Fruit fly (Drosophila melanogaster) whole organism, embryonic: Measurements from ENCODE around the gene CG34334.
A peak's percentile ranks its signal among the peaks of the same experiment; 100 is the strongest.

Experiments used
- B-H1 ChIP-seq: fragments of 200-800 bp; sonication (Bioruptor generic); IDR thresholded peaks from 3 replicates; pipeline ENCODE4 v1.3.6; 2022; ENCODE audit warnings: missing biosample characterization, missing genetic modification characterization
- Bdp1 ChIP-seq: fragments of 200-800 bp; sonication (Bioruptor generic); optimal IDR thresholded peaks from 3 replicates; lab custom pipeline; 2016; ENCODE audit warnings: missing biosample characterization, missing genetic modification characterization
- Bteb2 ChIP-seq: fragments of 200-800 bp; sonication (Bioruptor generic); optimal IDR thresholded peaks from 2 replicates; lab custom pipeline; 2016; ENCODE audit warnings: missing biosample characterization, missing genetic modification characterization
- CG10209 ChIP-seq: fragments of 200-800 bp; sonication (Bioruptor generic); optimal IDR thresholded peaks from 3 replicates; lab custom pipeline; 2017; ENCODE audit warnings: missing biosample characterization, mild to moderate bottlenecking, missing genetic modification characterization, missing genetic modification reagents
- CG11247 ChIP-seq: fragments of 200-800 bp; sonication (Bioruptor generic); IDR thresholded peaks from 2 replicates; pipeline ENCODE4 v1.3.6; 2022; ENCODE audit warnings: missing biosample characterization, missing genetic modification characterization
- CG11456 ChIP-seq: fragments of 200-800 bp; sonication (Bioruptor generic); IDR thresholded peaks from 3 replicates; pipeline ENCODE4 v1.3.6; 2022; ENCODE audit warnings: missing biosample characterization, missing genetic modification characterization
- CG11560 ChIP-seq: fragments of 200-800 bp; sonication (Bioruptor generic); IDR thresholded peaks from 3 replicates; pipeline ENCODE4 v1.3.6; 2022; ENCODE audit warnings: missing biosample characterization, missing genetic modification characterization
- CG12744 ChIP-seq: fragments of 200-800 bp; sonication (Bioruptor generic); optimal IDR thresholded peaks from 2 replicates; lab custom pipeline; 2016; ENCODE audit warnings: missing biosample characterization, missing genetic modification characterization
- CG12769 ChIP-seq: fragments of 200-800 bp; sonication (Bioruptor generic); optimal IDR thresholded peaks from 2 replicates; lab custom pipeline; 2019; ENCODE audit warnings: missing biosample characterization, mild to moderate bottlenecking, missing genetic modification characterization, moderate library complexity
- CG16813 ChIP-seq: fragments of 200-800 bp; sonication (Bioruptor generic); IDR thresholded peaks from 3 replicates; pipeline ENCODE4 v1.3.6; 2022; ENCODE audit warnings: missing biosample characterization, missing genetic modification characterization; ENCODE audit not compliant: partially characterized antibody
- CG2199 ChIP-seq: fragments of 200-800 bp; sonication (Bioruptor generic); IDR thresholded peaks from 3 replicates; pipeline ENCODE4 v1.3.6; 2022; ENCODE audit warnings: missing biosample characterization, missing genetic modification characterization
- CG3995 ChIP-seq: fragments of 200-800 bp; sonication (Bioruptor generic); optimal IDR thresholded peaks from 3 replicates; lab custom pipeline; 2016; ENCODE audit warnings: missing biosample characterization, missing genetic modification characterization
- CG4328 ChIP-seq: fragments of 200-800 bp; sonication (Bioruptor generic); optimal IDR thresholded peaks from 3 replicates; lab custom pipeline; 2017; ENCODE audit warnings: missing biosample characterization, missing genetic modification reagents, missing genetic modification characterization
- CG6654 ChIP-seq: fragments of 200-800 bp; sonication (Bioruptor generic); optimal IDR thresholded peaks from 2 replicates; lab custom pipeline; 2017; ENCODE audit warnings: missing biosample characterization, mild to moderate bottlenecking, missing genetic modification characterization
- CG7963 ChIP-seq: fragments of 200-800 bp; sonication (Bioruptor generic); IDR thresholded peaks from 3 replicates; pipeline ENCODE4 v1.3.6; 2022; ENCODE audit warnings: missing biosample characterization, missing genetic modification characterization; ENCODE audit not compliant: partially characterized antibody
- CG8290 ChIP-seq, 3 experiments: fragments of 200-800 bp; sonication (Bioruptor generic); optimal IDR thresholded peaks; 2 replicates each; lab custom pipeline; 2016 to 2019; ENCODE audit warnings: missing biosample characterization in 3 of 3, missing genetic modification characterization in 3 of 3, mild to moderate bottlenecking in 2 of 3, moderate library complexity in 1 of 3
- CG9727 ChIP-seq: fragments of 200-800 bp; sonication (Bioruptor generic); optimal IDR thresholded peaks from 3 replicates; lab custom pipeline; 2017; ENCODE audit warnings: missing biosample characterization, mild to moderate bottlenecking, missing genetic modification characterization
- CG9797 ChIP-seq: fragments of 200-800 bp; sonication (Bioruptor generic); optimal IDR thresholded peaks from 3 replicates; lab custom pipeline; 2018; ENCODE audit warnings: missing biosample characterization, mild to moderate bottlenecking, missing genetic modification characterization
- CTCF ChIP-seq: fragments of 200-800 bp; sonication (Bioruptor generic); optimal IDR thresholded peaks from 2 replicates; lab custom pipeline; 2017; ENCODE audit warnings: missing biosample characterization, mild to moderate bottlenecking, missing genetic modification characterization, moderate library complexity
- D ChIP-seq, 2 experiments: fragments of 200-800 bp in 1 of 2; fragments of >200 bp in 1 of 2; sonication (Bioruptor generic) in 1 of 2; optimal IDR thresholded peaks; 2 replicates in 1 of 2; 3 replicates in 1 of 2; lab custom pipeline; 2017; ENCODE audit warnings: mild to moderate bottlenecking in 1 of 2, missing biosample characterization in 1 of 2, missing genetic modification characterization in 1 of 2, missing genetic modification reagents in 1 of 2
- D19B ChIP-seq: fragments of 200-800 bp; sonication (Bioruptor generic); optimal IDR thresholded peaks from 2 replicates; lab custom pipeline; 2017; ENCODE audit warnings: missing biosample characterization, mild to moderate bottlenecking, missing genetic modification characterization
- Dip3 ChIP-seq: fragments of 200-800 bp; sonication (Bioruptor generic); optimal IDR thresholded peaks from 3 replicates; lab custom pipeline; 2016; ENCODE audit warnings: missing biosample characterization, missing genetic modification characterization
- Dref ChIP-seq: fragments of 200-800 bp; sonication (Bioruptor generic); IDR thresholded peaks from 2 replicates; pipeline ENCODE4 v1.3.6; 2022; ENCODE audit warnings: missing biosample characterization, missing genetic modification characterization
- E2f1 ChIP-seq: fragments of 200-800 bp; sonication (Bioruptor generic); IDR thresholded peaks from 2 replicates; pipeline ENCODE4 v1.3.6; 2022; ENCODE audit warnings: missing biosample characterization, missing genetic modification characterization
- Elba2 ChIP-seq: fragments of 200-800 bp; sonication (Bioruptor generic); optimal IDR thresholded peaks from 3 replicates; lab custom pipeline; 2016; ENCODE audit warnings: missing biosample characterization, missing genetic modification characterization
- GATAe ChIP-seq: fragments of 200-800 bp; sonication (Bioruptor generic); conservative IDR thresholded peaks from 2 replicates; pipeline ENCODE4 v1.3.6; 2022; ENCODE audit warnings: missing biosample characterization, missing genetic modification characterization
- Med ChIP-seq: fragments of 200-800 bp; sonication (Bioruptor generic); peaks from one replicate; lab custom pipeline; 2016; ENCODE audit warnings: missing biosample characterization, missing genetic modification characterization, mild to moderate bottlenecking, inconsistent platforms, moderate library complexity
- NFAT ChIP-seq: fragments of 200-800 bp; sonication (Bioruptor generic); IDR thresholded peaks from 2 replicates; pipeline ENCODE4 v1.3.6; 2022; ENCODE audit warnings: missing biosample characterization, missing genetic modification characterization
- Neu2 ChIP-seq: fragments of 200-800 bp; sonication (Bioruptor generic); optimal IDR thresholded peaks from 3 replicates; lab custom pipeline; 2016; ENCODE audit warnings: missing biosample characterization, missing genetic modification characterization, borderline replicate concordance
- Taf1 ChIP-seq: fragments of 200-800 bp; sonication (Bioruptor generic); IDR thresholded peaks from 2 replicates; pipeline ENCODE4 v1.3.6; 2022; ENCODE audit warnings: missing biosample characterization, missing genetic modification characterization
- Xbp1 ChIP-seq: fragments of 200-800 bp; sonication (Bioruptor generic); optimal IDR thresholded peaks from 3 replicates; lab custom pipeline; 2016; ENCODE audit warnings: missing biosample characterization, mild to moderate bottlenecking, missing genetic modification characterization
- ase ChIP-seq: fragments of 200-800 bp; sonication (Bioruptor generic); IDR thresholded peaks from 3 replicates; pipeline ENCODE4 v1.3.6; 2022; ENCODE audit warnings: missing biosample characterization, missing genetic modification characterization
- btn ChIP-seq: fragments of 200-800 bp; sonication (Bioruptor generic); optimal IDR thresholded peaks from 2 replicates; lab custom pipeline; 2016; ENCODE audit warnings: missing biosample characterization, missing genetic modification characterization
- croc ChIP-seq: fragments of 200-800 bp; sonication (Bioruptor generic); conservative IDR thresholded peaks from 3 replicates; pipeline ENCODE4 v1.3.6; 2022; ENCODE audit warnings: missing biosample characterization, missing genetic modification characterization
- crp ChIP-seq, 2 experiments: fragments of 200-800 bp; sonication (Bioruptor generic); optimal IDR thresholded peaks; 2 replicates in 1 of 2; 3 replicates in 1 of 2; lab custom pipeline; 2017; ENCODE audit warnings: missing biosample characterization in 2 of 2, missing genetic modification characterization in 2 of 2, mild to moderate bottlenecking in 1 of 2, moderate library complexity in 1 of 2
- dan ChIP-seq: fragments of 200-800 bp; sonication (Bioruptor generic); IDR thresholded peaks from 2 replicates; pipeline ENCODE4 v1.3.6; 2022; ENCODE audit warnings: missing biosample characterization, missing genetic modification characterization
- dm ChIP-seq: fragments of 200-800 bp; sonication (Bioruptor generic); optimal IDR thresholded peaks from 3 replicates; lab custom pipeline; 2016; ENCODE audit warnings: missing biosample characterization, missing genetic modification characterization
- dmrt99B ChIP-seq: fragments of 200-800 bp; sonication (Bioruptor generic); optimal IDR thresholded peaks from 2 replicates; lab custom pipeline; 2018; ENCODE audit warnings: missing biosample characterization, mild to moderate bottlenecking, missing genetic modification characterization, moderate library complexity
- gcm ChIP-seq: fragments of 200-800 bp; sonication (Bioruptor generic); optimal IDR thresholded peaks from 2 replicates; lab custom pipeline; 2019; ENCODE audit warnings: missing biosample characterization, mild to moderate bottlenecking, missing genetic modification characterization, moderate library complexity
- kah ChIP-seq: fragments of 200-800 bp; sonication (Bioruptor generic); optimal IDR thresholded peaks from 2 replicates; lab custom pipeline; 2018; ENCODE audit warnings: missing biosample characterization, mild to moderate bottlenecking, missing genetic modification characterization
- knrl ChIP-seq: fragments of 200-800 bp; sonication (Bioruptor generic); IDR thresholded peaks from 3 replicates; pipeline ENCODE4 v1.3.6; 2022; ENCODE audit warnings: missing biosample characterization, missing genetic modification characterization; ENCODE audit not compliant: partially characterized antibody
- lov ChIP-seq, 2 experiments: fragments of 200-800 bp in 1 of 2; fragments of >200 bp in 1 of 2; sonication (Bioruptor generic) in 1 of 2; IDR thresholded peaks in 1 of 2; optimal IDR thresholded peaks in 1 of 2; 2 replicates in 1 of 2; 3 replicates in 1 of 2; pipeline versions ENCODE4 v1.3.6 to Lab custom; 2017 to 2022; ENCODE audit warnings: missing biosample characterization in 1 of 2, missing genetic modification characterization in 1 of 2
- nerfin-1 ChIP-seq: fragments of 200-800 bp; sonication (Bioruptor generic); optimal IDR thresholded peaks from 3 replicates; lab custom pipeline; 2019; ENCODE audit warnings: missing biosample characterization, mild to moderate bottlenecking, missing genetic modification characterization, moderate library complexity
- oc ChIP-seq: fragments of 200-800 bp; sonication (Bioruptor generic); optimal IDR thresholded peaks from 2 replicates; lab custom pipeline; 2018; ENCODE audit warnings: missing biosample characterization, mild to moderate bottlenecking, missing genetic modification characterization, moderate library complexity
- sima ChIP-seq: fragments of 200-800 bp; sonication (Bioruptor generic); optimal IDR thresholded peaks from 2 replicates; lab custom pipeline; 2016; ENCODE audit warnings: missing biosample characterization, missing genetic modification characterization
- stwl ChIP-seq: fragments of 200-800 bp; sonication (Bioruptor generic); optimal IDR thresholded peaks from 3 replicates; lab custom pipeline; 2018; ENCODE audit warnings: missing biosample characterization, mild to moderate bottlenecking, missing genetic modification characterization, moderate library complexity
- usp ChIP-seq: fragments of >200 bp; optimal IDR thresholded peaks from 2 replicates; lab custom pipeline; 2017; ENCODE audit warnings: missing biosample characterization, missing genetic modification characterization
- zen ChIP-seq: fragments of 200-800 bp; sonication (Bioruptor generic); optimal IDR thresholded peaks from 3 replicates; lab custom pipeline; 2018; ENCODE audit warnings: missing biosample characterization, mild to moderate bottlenecking, missing genetic modification characterization, moderate library complexity

CG34334 gene

DNA sequence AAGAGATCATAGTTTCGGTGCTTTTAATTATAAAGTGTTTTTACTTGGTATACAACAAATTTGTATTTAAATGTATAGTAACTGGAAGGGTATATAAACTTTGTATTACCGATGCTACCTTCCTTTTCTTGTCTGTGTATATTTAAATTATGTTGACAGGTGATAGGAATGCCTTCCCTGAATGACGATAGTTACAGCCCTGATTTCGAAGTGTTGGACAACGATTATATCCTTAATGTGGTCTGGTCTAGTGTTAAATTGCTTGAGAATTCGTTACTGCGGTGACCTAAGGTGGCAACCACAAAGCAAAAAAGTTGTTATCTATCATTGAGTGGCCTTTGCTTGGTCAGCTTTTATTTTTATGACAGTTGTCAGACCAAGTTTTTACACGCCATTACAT, at the start of gene CG34334:
Gene CG34334 (plus strand): TSS at position 301 of the 400 bp plus-strand sequence.
- TF ChIP-seq Neu2 = peak; percentile 69
- TF ChIP-seq CG3995 = no peak

DNA sequence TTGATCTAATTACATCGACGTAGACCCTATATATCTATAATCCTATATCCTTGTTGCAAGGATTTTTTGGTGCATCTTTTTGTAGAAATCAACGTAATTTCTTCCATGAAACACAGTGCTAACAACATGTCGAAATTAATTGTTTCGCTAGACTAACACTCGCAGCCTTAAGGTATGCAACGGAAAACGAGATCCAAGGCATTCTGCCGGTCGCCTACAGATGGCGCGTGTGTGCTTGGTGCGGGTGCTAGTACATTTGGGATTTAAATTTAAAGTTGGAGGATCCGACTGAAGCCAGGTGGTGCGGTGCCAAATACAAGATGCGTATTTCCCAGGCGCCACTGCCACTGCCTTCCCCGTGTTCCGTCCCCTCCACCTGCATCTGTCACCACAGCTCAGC, 47.9 kb upstream of the CG34334 start:
- TF ChIP-seq dmrt99B (tag; lab: Kevin White, UChicago) = no peak
- 0 out of 2 replicates have a peak, but pooled peaks have one; percentile 10 for TF ChIP-seq NFAT
- no peak for TF ChIP-seq croc (GFP tag; lab: Robert Waterston, UW)
- TF ChIP-seq CG8290 (GFP tag; optimal IDR thresholded peaks at IDR 0.05; lab: Kevin White, UChicago) = peak; percentile 20
- TF ChIP-seq CG8290 (tag; optimal IDR thresholded peaks at IDR 0.05; lab: Kevin White, UChicago) = no peak
- no peak for TF ChIP-seq Dip3
- TF ChIP-seq CG16813 = 0 out of 3 replicates have a peak, but pooled peaks have one; percentile 8
- no peak for TF ChIP-seq Taf1 (GFP tag; lab: Robert Waterston, UW)
- TF ChIP-seq CG6654 (GFP tag; lab: Kevin White, UChicago) = no peak
- TF ChIP-seq zen (tag; lab: Kevin White, UChicago) = peak; percentile 4
- peak; percentile 93 for TF ChIP-seq CTCF (GFP tag; lab: Kevin White, UChicago)
- no peak for TF ChIP-seq dan (GFP tag; lab: Robert Waterston, UW)
- TF ChIP-seq usp (GFP tag; lab: Kevin White, UChicago) = no peak
- peak; percentile 51 for TF ChIP-seq Med (GFP tag; lab: Kevin White, UChicago)
- 0 out of 3 replicates have a peak, but pooled peaks have one; percentile 44 for TF ChIP-seq CG11456 (GFP tag; lab: Robert Waterston, UW)
- TF ChIP-seq stwl (tag; lab: Kevin White, UChicago) = peak; percentile 62
- peak; percentile 98 for TF ChIP-seq CG2199
- 0 out of 2 replicates have a peak, but pooled peaks have one; percentile 16 for TF ChIP-seq CG11247 (GFP tag; lab: Robert Waterston, UW)

DNA sequence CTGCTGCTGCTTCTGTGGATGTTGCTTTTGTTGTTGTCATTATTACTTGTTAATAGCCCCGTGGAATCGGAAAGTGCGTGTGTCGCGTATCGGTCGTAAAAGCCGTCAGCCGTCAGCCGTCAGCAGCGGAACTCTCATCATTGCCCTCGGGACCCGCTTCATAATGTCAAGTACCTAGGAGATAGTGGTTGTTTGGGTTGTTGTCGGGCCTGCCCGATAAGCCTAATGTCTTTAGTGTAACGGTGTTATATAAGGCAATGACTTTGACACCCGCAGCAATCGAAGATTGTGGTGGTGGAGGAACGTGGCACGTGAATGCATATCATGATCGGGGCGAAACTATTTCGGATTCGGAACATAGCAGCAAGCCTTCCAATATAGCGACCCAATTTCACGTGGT, 42.1 kb upstream of the CG34334 start:
- TF ChIP-seq lov (optimal IDR thresholded peaks at IDR 0.05; lab: Kevin White, UChicago) (no peak), lov (GFP tag; IDR thresholded peaks at IDR 0.05; lab: Robert Waterston, UW) (no peak), btn (GFP tag; lab: Kevin White, UChicago) (no peak), D19B (GFP tag; lab: Kevin White, UChicago) (no peak), Bdp1 (GFP tag; lab: Kevin White, UChicago) (no peak), Dref (GFP tag; lab: Robert Waterston, UW) (no peak), crp (GFP tag; optimal IDR thresholded peaks at IDR 0.05; lab: Kevin White, UChicago) (no peak), CG4328 (GFP tag; lab: Kevin White, UChicago) (no peak), Xbp1 (GFP tag; lab: Kevin White, UChicago) (no peak), CG12769 (tag; lab: Kevin White, UChicago) (no peak), knrl (GFP tag; lab: Robert Waterston, UW) (no peak), kah (GFP tag; lab: Kevin White, UChicago) (no peak), Bteb2 (GFP tag; lab: Kevin White, UChicago) (no peak), GATAe (GFP tag; lab: Robert Waterston, UW) (no peak), nerfin-1 (tag; lab: Kevin White, UChicago) (no peak), dm (GFP tag; lab: Kevin White, UChicago) (no peak), D (optimal IDR thresholded peaks at IDR 0.05; lab: Kevin White, UChicago) (no peak), D (GFP tag; optimal IDR thresholded peaks at IDR 0.05; lab: Kevin White, UChicago) (no peak), oc (tag; lab: Kevin White, UChicago) (no peak), sima (no peak), B-H1 (no peak), CG9797 (GFP tag; lab: Kevin White, UChicago) (no peak), Elba2 (GFP tag; lab: Kevin White, UChicago) (no peak), E2f1 (GFP tag; lab: Robert Waterston, UW) (no peak), CG10209 (GFP tag; lab: Kevin White, UChicago) (no peak), CG11560 (no peak), ase (GFP tag; lab: Robert Waterston, UW) (no peak), gcm (GFP tag; lab: Kevin White, UChicago) (peak; percentile 21), CG12744 (GFP tag; lab: Kevin White, UChicago) (no peak), CG9727 (no peak), CG7963 (GFP tag; lab: Robert Waterston, UW) (no peak), NFAT (no peak)
